Worm (Caenorhabditis elegans): Measurements from ENCODE around the gene mmab-1.

Gene mmab-1

DNA sequence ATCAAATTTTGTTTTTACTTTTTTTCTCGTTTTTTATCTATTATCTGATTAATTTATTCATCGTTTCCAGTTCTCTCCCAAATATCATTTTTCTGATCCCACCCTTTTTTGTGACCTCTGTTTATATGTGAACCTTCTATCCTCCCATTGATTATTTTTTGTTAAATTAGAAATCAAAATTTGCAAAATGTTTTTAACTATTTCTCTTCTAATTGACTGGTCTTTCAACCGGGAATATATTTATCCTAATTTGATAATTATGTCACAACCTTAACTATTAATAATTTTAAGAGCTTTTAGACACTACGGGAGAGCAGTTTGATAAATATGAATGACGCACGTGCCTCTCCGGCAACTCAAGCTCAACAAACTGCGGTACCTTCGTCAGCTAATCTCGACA, 22.3 kb upstream of the mmab-1 start, which contains the start of gene ntl-9:
TSS of gene ntl-9 (plus strand) at position 301 of the 400 bp plus-strand sequence.
- TF ChIP-seq W03F9.2 (tag; optimal IDR thresholded peaks at IDR 0.05), result no peak
- TF ChIP-seq dao-5 (tag; optimal IDR thresholded peaks at IDR 0.05), result no peak
- TF ChIP-seq him-1 (tag; optimal IDR thresholded peaks at IDR 0.05), result no peak

DNA sequence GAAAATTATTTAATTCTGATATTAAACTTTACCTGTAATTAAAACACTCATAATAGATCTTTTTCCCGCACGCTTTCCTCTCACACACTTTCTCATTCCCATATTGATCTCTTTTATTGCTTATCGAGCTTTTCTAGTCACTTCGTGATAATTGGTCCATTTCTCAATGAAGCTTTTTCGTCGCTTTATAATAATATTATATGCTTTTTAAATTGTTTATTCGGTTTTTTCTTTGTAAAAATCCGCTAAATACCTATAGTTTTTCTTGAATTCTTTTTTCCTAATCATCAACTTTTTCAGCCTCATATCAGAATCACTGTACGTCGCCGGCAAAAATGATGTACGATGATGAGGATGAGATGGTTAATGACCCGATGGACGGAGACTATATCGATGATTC, 17.4 kb upstream of the mmab-1 start, which contains the start of gene rpb-2:
TSS of gene rpb-2 (plus strand) at position 301 of the 400 bp plus-strand sequence.
- TF ChIP-seq him-1 (tag; optimal IDR thresholded peaks at IDR 0.05), result no peak
- no peak for TF ChIP-seq dao-5 (tag; optimal IDR thresholded peaks at IDR 0.05)
- TF ChIP-seq W03F9.2 (tag; optimal IDR thresholded peaks at IDR 0.05), result no peak

DNA sequence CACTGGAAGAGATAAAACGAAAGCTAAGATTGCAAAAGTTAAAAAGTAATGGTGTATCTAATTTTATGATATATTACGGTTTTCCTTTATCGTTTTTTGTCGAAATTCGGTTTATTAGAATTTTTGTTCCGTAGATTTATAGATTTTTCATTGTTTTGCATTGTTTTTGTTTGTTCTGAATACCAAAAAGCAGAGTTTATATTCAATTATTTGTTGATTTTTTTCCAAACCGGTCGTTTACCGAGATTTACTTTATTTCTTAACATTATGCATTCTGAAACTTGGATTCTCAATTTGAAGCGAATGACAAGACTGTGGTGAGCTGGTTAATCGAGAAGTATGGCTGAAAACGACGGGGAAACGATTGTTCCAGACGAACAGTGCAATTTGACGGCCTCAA, 15.1 kb upstream of the mmab-1 start, which contains the start of gene fsn-1:
TSS of gene fsn-1 (plus strand) at position 301 of the 400 bp plus-strand sequence.
- TF ChIP-seq W03F9.2 (tag; optimal IDR thresholded peaks at IDR 0.05), result no peak
- no peak for TF ChIP-seq him-1 (tag; optimal IDR thresholded peaks at IDR 0.05)
- no peak for TF ChIP-seq dao-5 (tag; optimal IDR thresholded peaks at IDR 0.05)

DNA sequence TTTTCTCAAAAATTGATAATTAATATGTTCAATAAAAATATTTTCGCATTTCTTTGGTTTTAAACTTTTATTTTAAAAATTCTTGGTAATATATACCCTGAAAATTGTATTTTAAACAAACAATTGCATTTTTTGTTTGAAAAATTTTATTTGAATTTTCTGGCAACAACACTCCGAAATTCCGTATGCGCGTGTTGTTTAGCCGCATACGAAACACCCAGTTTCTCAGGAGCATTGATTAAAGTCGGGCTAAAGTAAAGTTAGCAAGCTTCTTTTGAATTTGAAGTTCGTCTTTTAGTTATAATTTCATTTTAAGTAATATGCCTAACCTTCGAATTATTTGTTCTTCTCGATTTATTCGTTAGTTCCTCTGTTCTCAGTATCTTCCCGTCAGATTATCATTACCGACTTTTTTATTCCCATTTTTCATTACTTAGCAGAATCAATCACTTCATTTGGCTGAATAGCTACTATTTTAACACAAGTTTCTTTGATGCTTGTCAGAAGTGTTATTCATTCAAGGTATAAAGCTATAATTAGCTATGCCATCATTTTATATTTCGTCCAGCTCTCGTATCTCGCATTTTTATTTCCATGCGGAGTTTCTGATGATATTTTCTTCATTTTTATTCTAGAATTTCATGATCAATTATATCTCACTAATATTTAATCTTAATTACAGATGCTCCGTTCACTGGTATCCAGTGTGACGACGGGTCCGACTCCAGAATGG, 13.1 kb upstream of the mmab-1 start, which contains the start of gene mrps-18C:
TSS of gene mrps-18C (plus strand) at position 683 of the 733 bp plus-strand sequence.
- TF ChIP-seq dao-5 (tag; optimal IDR thresholded peaks at IDR 0.05) (no peak), W03F9.2 (tag; optimal IDR thresholded peaks at IDR 0.05) (no peak), him-1 (tag; optimal IDR thresholded peaks at IDR 0.05) (no peak)

DNA sequence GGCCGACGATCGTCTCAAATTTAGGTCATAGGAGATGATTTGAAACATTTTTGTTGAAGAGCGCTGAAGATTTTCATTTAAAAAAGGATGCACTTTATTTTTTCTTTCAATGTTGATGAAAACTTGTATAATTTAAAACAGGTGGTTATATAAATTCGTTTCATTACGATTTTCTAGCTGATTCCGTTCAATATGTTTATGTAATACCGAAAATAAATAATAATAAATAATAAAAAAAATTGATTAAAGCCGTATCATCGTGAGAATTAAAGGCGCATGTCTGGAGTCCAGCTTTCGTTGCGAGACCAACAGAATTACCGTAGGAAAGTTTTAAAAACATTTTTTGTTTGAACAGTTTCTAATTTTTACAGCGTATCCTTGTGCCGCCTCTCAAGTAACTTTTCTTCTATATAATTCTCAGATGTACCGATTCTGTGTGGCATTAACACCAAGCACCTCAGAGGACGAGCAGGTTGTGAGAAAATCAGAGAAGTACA, 10.3 kb upstream of the mmab-1 start, which contains the start of the genes C26E6.12 and eri-9:
TSS of gene C26E6.12 (minus strand) at position 51 of the 497 bp plus-strand sequence.
TSS of gene eri-9 (plus strand) at position 248 of the 497 bp plus-strand sequence.
- TF ChIP-seq W03F9.2 (tag; optimal IDR thresholded peaks at IDR 0.05), result no peak
- no peak for TF ChIP-seq dao-5 (tag; optimal IDR thresholded peaks at IDR 0.05)
- no peak for TF ChIP-seq him-1 (tag; optimal IDR thresholded peaks at IDR 0.05)

DNA sequence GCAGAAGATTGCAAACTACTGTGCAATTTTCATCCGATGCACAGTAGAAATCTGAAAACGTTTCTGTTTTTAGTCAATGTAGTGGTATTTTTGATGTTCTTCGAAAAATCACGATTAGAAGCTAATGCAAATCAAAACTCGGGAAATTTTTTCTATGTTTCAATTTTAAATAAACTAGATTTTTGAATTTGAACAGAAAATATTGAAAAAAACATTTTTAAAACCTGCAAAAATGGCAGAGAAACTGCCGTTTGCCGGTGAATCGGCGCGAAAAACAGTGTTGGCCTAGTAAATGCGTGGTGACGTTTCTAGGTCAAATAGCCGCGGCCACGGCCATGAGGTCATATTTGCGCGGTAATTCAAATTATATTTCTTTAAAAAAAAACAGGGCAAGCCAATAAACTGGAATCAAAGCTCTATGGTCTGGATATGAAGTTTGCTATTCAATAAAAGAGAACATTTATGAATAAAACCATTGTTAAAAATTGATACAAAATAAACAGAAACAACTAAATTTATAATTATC, 8.3 kb upstream of the mmab-1 start, which contains the start of gene set-2:
TSS of gene set-2 (minus strand) at position 51 of the 526 bp plus-strand sequence.
- peak; percentile 79 for TF ChIP-seq W03F9.2 (tag; optimal IDR thresholded peaks at IDR 0.05)
- TF ChIP-seq him-1 (tag; optimal IDR thresholded peaks at IDR 0.05), result no peak
- no peak for TF ChIP-seq dao-5 (tag; optimal IDR thresholded peaks at IDR 0.05)

DNA sequence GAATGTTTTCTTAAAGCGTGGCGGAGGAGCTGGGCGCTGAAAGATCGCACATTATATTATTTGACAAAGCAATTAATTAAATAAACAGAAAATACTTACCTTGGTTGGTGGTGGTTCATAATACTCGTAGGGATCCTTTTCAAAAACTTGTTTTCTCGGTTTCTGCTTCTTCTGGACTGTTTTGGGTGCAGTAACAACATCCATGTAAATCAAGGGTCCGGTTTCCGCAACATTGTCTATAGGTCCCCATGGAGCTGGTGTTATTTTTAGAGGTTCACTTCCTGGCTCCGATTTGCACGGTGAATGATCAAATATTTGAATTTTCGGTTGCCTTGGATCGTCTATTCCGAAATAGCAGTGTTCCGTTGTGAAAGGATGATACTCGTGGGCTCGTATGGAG, 2.2 kb upstream of the mmab-1 start:
- TF ChIP-seq him-1 (tag; optimal IDR thresholded peaks at IDR 0.05), result no peak
- TF ChIP-seq W03F9.2 (tag; optimal IDR thresholded peaks at IDR 0.05), result no peak
- no peak for TF ChIP-seq dao-5 (tag; optimal IDR thresholded peaks at IDR 0.05)

DNA sequence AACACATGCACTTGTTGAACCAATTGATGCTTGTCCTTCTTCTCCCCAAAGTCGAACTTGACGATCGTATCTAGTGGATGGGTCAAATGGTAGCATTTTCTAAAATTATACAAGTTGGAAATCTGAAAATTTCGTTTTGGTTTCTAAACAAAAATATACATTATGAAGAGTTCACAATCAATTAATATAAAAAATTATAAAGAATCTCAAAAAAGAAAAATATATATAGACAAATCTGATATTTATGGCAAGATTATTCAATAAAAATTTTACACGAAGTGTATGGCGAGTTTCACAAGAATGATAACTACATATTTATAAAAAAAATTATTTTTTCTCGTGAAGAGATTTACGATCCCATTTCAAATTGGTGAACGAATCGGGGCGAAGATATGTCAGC, 1.7 kb downstream of the mmab-1 start, which contains the start of gene ula-1:
TSS of gene ula-1 (minus strand) at position 101 of the 400 bp plus-strand sequence.
- TF ChIP-seq him-1 (tag; optimal IDR thresholded peaks at IDR 0.05), result no peak

DNA sequence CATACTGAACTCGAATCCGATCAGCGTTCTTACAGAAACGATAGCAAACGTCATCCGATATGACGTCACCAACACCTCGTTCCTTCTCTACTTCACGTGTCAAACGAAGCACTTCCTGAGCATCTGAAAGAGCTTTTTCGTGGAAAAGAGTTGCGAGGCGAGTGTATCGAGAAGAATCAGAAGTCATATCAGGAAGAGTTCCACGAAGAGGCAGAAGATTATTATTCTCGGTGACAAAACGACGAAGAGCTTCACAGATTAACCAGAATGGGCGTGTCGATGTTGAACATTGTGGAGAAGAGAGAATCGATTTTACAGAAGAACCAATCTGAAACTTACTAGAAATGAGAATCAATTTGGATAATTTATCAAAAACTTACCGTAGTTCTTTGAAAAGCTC, 3.0 kb downstream of the mmab-1 start:
- TF ChIP-seq W03F9.2 (tag; optimal IDR thresholded peaks at IDR 0.05) (no peak), dao-5 (tag; optimal IDR thresholded peaks at IDR 0.05) (no peak), him-1 (tag; optimal IDR thresholded peaks at IDR 0.05) (no peak)

DNA sequence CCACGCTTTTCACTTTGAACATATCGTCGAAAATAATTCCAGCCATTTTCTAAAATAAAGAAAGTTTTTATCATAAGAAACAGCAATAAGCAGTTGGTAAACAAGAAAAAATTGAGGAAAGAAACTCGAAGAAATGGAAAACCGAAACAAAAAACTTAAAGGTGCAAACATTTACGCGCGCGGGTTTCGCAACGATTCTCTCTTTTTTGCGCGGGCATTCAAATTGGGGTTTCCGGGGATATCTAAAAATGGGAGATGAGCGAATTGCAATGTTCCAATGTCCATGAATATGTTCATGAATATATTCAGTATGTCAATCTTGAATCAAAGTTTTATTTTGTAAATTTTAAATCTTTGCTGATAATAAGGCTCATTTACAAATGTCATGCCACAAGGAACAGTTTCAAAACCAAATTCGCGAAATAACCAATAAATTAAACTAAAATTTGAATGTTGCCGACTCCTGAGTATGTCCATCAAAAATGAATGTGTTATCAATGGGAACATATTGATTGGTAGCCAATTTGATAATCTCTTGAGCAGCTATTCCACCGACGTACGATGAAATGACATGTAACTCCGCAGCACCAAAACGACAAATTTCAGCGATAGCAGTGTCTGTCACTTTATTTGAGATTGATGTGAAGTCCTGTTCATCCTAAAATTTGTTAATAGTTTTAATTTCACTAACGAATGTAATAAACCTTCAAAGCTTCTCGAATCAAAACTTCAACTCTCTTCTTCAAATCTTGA, 3.8 kb downstream of the mmab-1 start, which contains the start of gene rpb-8:
TSS of gene rpb-8 (minus strand) at position 49 of the 753 bp plus-strand sequence.
- TF ChIP-seq him-1 (tag; optimal IDR thresholded peaks at IDR 0.05) (no peak), W03F9.2 (tag; optimal IDR thresholded peaks at IDR 0.05) (peak; percentile 60), dao-5 (tag; optimal IDR thresholded peaks at IDR 0.05) (no peak)

DNA sequence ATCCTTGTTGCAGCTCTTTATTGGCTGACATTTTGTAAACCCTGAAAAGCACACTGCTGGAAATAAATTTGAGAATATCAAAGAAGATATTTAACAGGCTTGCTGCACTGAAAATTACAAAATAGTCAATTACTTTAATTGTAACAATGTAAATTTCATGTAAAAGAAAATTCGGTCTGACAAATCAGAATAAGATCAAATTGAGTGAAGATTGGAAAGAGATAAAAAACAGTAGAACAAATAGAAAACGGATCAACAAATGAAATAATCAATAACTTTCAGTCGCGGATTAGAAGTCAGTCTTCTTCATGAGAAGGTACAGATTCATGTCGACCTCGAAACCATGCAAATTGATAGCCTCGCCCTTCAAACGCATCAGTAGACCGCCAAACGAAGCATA, 4.8 kb downstream of the mmab-1 start, which contains the start of gene rars-1:
TSS of gene rars-1 (minus strand) at position 101 of the 400 bp plus-strand sequence.
- TF ChIP-seq W03F9.2 (tag; optimal IDR thresholded peaks at IDR 0.05), result no peak
- TF ChIP-seq dao-5 (tag; optimal IDR thresholded peaks at IDR 0.05), result no peak
- TF ChIP-seq him-1 (tag; optimal IDR thresholded peaks at IDR 0.05), result no peak

DNA sequence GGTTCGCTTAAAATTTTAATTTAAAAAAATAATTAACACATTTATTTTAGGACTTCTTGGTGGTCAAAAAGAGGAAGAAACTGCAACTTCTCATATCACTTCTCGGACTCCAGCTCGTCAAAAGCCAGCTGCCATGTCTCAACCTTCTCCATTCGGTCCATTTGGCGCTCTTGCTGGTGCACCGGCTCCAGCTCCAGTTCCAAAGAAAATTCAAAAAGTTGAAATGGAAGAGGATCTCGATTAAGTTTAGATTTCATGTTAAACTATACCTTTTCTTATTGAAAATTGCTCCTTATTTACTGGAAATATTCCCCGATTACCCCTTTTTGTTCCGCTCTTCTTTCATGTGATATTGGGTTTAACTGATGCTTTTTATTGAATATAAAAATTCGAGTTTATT, 8.2 kb downstream of the mmab-1 start:
- TF ChIP-seq dao-5 (tag; optimal IDR thresholded peaks at IDR 0.05) (no peak), him-1 (tag; optimal IDR thresholded peaks at IDR 0.05) (no peak), W03F9.2 (tag; optimal IDR thresholded peaks at IDR 0.05) (no peak)

DNA sequence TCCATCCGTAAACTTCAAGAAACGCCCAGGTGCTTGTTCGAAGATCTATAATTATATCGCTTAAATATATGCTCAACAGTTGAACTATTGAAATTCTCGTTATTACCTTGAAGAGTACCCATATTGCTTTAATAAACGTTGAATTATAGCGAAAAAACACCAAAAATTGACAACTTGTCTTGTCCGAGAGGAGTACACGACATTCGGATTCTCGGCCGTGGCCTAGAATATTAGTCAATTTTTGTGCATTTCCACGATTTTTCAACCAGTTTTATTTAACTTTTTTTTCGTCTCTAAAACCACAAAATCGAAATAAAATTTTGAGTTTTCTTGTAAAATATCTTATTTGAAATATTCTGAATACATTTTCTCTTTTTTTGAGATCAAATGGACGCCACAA, 9.6 kb downstream of the mmab-1 start, which contains the start of the genes F26F4.9 and cee-1:
TSS of gene F26F4.9 (minus strand) at position 205 of the 400 bp plus-strand sequence.
TSS of gene cee-1 (plus strand) at position 383 of the 400 bp plus-strand sequence.
- TF ChIP-seq dao-5 (tag; optimal IDR thresholded peaks at IDR 0.05) (no peak), W03F9.2 (tag; optimal IDR thresholded peaks at IDR 0.05) (peak; percentile 52), him-1 (tag; optimal IDR thresholded peaks at IDR 0.05) (no peak)

Measured in whole organism, L4/young adult.